Worm (Caenorhabditis elegans) whole organism, young adult: ENCODE results near the gene C52E4.12.

Experiments
- B0035.1 ChIP-seq: sonication (generic microtip); optimal IDR thresholded peaks from 2 replicates; lab custom pipeline; 2016; ENCODE audit warnings: missing genetic modification characterization, mild to moderate bottlenecking, missing compliant biosample characterization, missing genotype, missing genetic modification reagents
- C17E4.6 ChIP-seq: fragments of 200-800 bp; sonication (Bioruptor generic); IDR thresholded peaks from 2 replicates; pipeline ENCODE4 v1.3.6; 2022; ENCODE audit warnings: missing genetic modification reagents, missing genetic modification characterization, missing compliant biosample characterization
- F33H1.4 ChIP-seq: fragments of 200-800 bp; sonication (Bioruptor generic); IDR thresholded peaks from 2 replicates; pipeline ENCODE4 v1.3.6; 2022; ENCODE audit warnings: missing genetic modification reagents, missing genetic modification characterization, missing compliant biosample characterization
- F37B4.10 ChIP-seq: fragments of 200-800 bp; sonication (Bioruptor generic); IDR thresholded peaks from 2 replicates; pipeline ENCODE4 v1.3.6; 2022; ENCODE audit warnings: missing genetic modification characterization, missing compliant biosample characterization
- F39B2.1 ChIP-seq: fragments of 200-800 bp; sonication (Bioruptor generic); IDR thresholded peaks from 2 replicates; pipeline ENCODE4 v1.3.6; 2022; ENCODE audit warnings: missing genetic modification reagents, missing genetic modification characterization, missing compliant biosample characterization
- F52B5.7 ChIP-seq: sonication (generic microtip); optimal IDR thresholded peaks from 2 replicates; lab custom pipeline; 2016; ENCODE audit warnings: mild to moderate bottlenecking, missing genetic modification characterization, missing compliant biosample characterization
- F55B11.4 ChIP-seq: sonication (generic microtip); optimal IDR thresholded peaks from 2 replicates; lab custom pipeline; 2016; ENCODE audit warnings: missing compliant biosample characterization, missing genetic modification characterization, borderline replicate concordance; ENCODE audit not compliant: insufficient read depth
- F57A8.1 ChIP-seq: fragments of 200-800 bp; sonication (Bioruptor generic); optimal IDR thresholded peaks from 2 replicates; lab custom pipeline; 2018; ENCODE audit warnings: mild to moderate bottlenecking, missing genetic modification characterization, moderate library complexity, missing compliant biosample characterization
- T07F8.4 ChIP-seq: sonication (generic microtip); optimal IDR thresholded peaks from 2 replicates; lab custom pipeline; 2016; ENCODE audit warnings: mild to moderate bottlenecking, missing genetic modification characterization, moderate library complexity, missing compliant biosample characterization
- Y67H2A.10 ChIP-seq: fragments of 200-800 bp; sonication (Bioruptor generic); conservative IDR thresholded peaks from 2 replicates; pipeline ENCODE4 v1.3.6; 2022; ENCODE audit warnings: missing genetic modification reagents, missing genetic modification characterization, missing compliant biosample characterization
- Y79H2A.3 ChIP-seq: fragments of 200-800 bp; sonication (Bioruptor generic); conservative IDR thresholded peaks from 2 replicates; pipeline ENCODE4 v1.3.6; 2022; ENCODE audit warnings: missing genetic modification reagents, missing genetic modification characterization, missing compliant biosample characterization
- ZK185.1 ChIP-seq: sonication (generic microtip); optimal IDR thresholded peaks from 2 replicates; lab custom pipeline; 2016; ENCODE audit warnings: mild to moderate bottlenecking, missing genetic modification characterization, missing compliant biosample characterization; ENCODE audit not compliant: poor library complexity, severe bottlenecking
- aptf-2 ChIP-seq: fragments of 200-800 bp; sonication (Bioruptor generic); conservative IDR thresholded peaks from 2 replicates; pipeline ENCODE4 v1.3.6; 2022; ENCODE audit warnings: missing genetic modification reagents, missing genetic modification characterization, missing compliant biosample characterization
- athp-1 ChIP-seq: sonication (generic microtip); optimal IDR thresholded peaks from 2 replicates; lab custom pipeline; 2017; ENCODE audit warnings: mild to moderate bottlenecking, missing genetic modification characterization, missing compliant biosample characterization
- attf-3 ChIP-seq: fragments of 200-800 bp; sonication (Bioruptor generic); conservative IDR thresholded peaks from 2 replicates; pipeline ENCODE4 v1.3.6; 2022; ENCODE audit warnings: missing genetic modification reagents, missing genetic modification characterization, missing compliant biosample characterization
- ccch-3 ChIP-seq: fragments of 200-800 bp; sonication (Bioruptor generic); optimal IDR thresholded peaks from 2 replicates; lab custom pipeline; 2018; ENCODE audit warnings: mild to moderate bottlenecking, missing genetic modification characterization, missing compliant biosample characterization
- cebp-1 ChIP-seq, 2 experiments: fragments of 200-800 bp in 1 of 2; sonication (Bioruptor generic) in 1 of 2; sonication (generic microtip) in 1 of 2; IDR thresholded peaks in 1 of 2; optimal IDR thresholded peaks in 1 of 2; 2 replicates each; pipeline versions ENCODE4 v1.3.6 to Lab custom; 2017 to 2022; ENCODE audit warnings: missing compliant biosample characterization in 2 of 2, missing genetic modification characterization in 2 of 2, mild to moderate bottlenecking in 1 of 2, missing genetic modification reagents in 1 of 2, moderate library complexity in 1 of 2
- ceh-100 ChIP-seq: fragments of 200-800 bp; sonication (Bioruptor generic); IDR thresholded peaks from 2 replicates; pipeline ENCODE4 v1.3.6; 2022; ENCODE audit warnings: missing genetic modification reagents, missing genetic modification characterization, missing compliant biosample characterization
- ceh-27 ChIP-seq: fragments of 200-800 bp; sonication (Bioruptor generic); optimal IDR thresholded peaks from 2 replicates; lab custom pipeline; 2018; ENCODE audit warnings: mild to moderate bottlenecking, missing genetic modification characterization, moderate library complexity, missing compliant biosample characterization
- dox-1 ChIP-seq: fragments of 200-800 bp; sonication (Bioruptor generic); IDR thresholded peaks from 2 replicates; pipeline ENCODE4 v1.3.6; 2022; ENCODE audit warnings: missing genetic modification reagents, missing genetic modification characterization, missing compliant biosample characterization
- dpff-1 ChIP-seq: sonication (generic microtip); optimal IDR thresholded peaks from 2 replicates; lab custom pipeline; 2017; ENCODE audit warnings: mild to moderate bottlenecking, missing genetic modification characterization, missing compliant biosample characterization
- dpl-1 ChIP-seq: fragments of 150-350 bp; optimal IDR thresholded peaks from 2 replicates; lab custom pipeline; 2014; ENCODE audit warnings: missing biosample characterization, missing genetic modification reagents, missing genetic modification characterization
- egl-44 ChIP-seq: fragments of 200-800 bp; sonication (Bioruptor generic); IDR thresholded peaks from 2 replicates; pipeline ENCODE4 v1.3.6; 2022; ENCODE audit warnings: missing genetic modification reagents, missing genetic modification characterization, missing compliant biosample characterization
- egrh-3 ChIP-seq: fragments of 200-800 bp; sonication (Bioruptor generic); IDR thresholded peaks from 2 replicates; pipeline ENCODE4 v1.3.6; 2022; ENCODE audit warnings: missing genetic modification reagents, missing genetic modification characterization, missing compliant biosample characterization
- fkh-3 ChIP-seq: sonication (generic microtip); optimal IDR thresholded peaks from 2 replicates; lab custom pipeline; 2016; ENCODE audit warnings: mild to moderate bottlenecking, missing genetic modification characterization, missing compliant biosample characterization
- gei-17 ChIP-seq: fragments of 200-800 bp; sonication (Bioruptor generic); optimal IDR thresholded peaks from 2 replicates; lab custom pipeline; 2018; ENCODE audit warnings: mild to moderate bottlenecking, missing genetic modification characterization, missing compliant biosample characterization
- him-1 ChIP-seq: sonication (generic microtip); optimal IDR thresholded peaks from 2 replicates; lab custom pipeline; 2016; ENCODE audit warnings: missing genotype, missing genetic modification reagents, missing genetic modification characterization, missing compliant biosample characterization
- madf-8 ChIP-seq: fragments of 200-800 bp; sonication (Bioruptor generic); conservative IDR thresholded peaks from 2 replicates; pipeline ENCODE4 v1.3.6; 2022; ENCODE audit warnings: missing genetic modification reagents, missing genetic modification characterization, missing compliant biosample characterization
- mxl-1 ChIP-seq: sonication (generic microtip); optimal IDR thresholded peaks from 2 replicates; lab custom pipeline; 2016; ENCODE audit warnings: missing genetic modification characterization, missing compliant biosample characterization
- nfyb-1 ChIP-seq: fragments of 200-800 bp; sonication (Bioruptor generic); IDR thresholded peaks from 2 replicates; pipeline ENCODE4 v1.3.6; 2022; ENCODE audit warnings: missing genetic modification reagents, missing genetic modification characterization, missing compliant biosample characterization
- nhr-120 ChIP-seq: fragments of 200-800 bp; sonication (Bioruptor generic); IDR thresholded peaks from 2 replicates; pipeline ENCODE4 v1.3.6; 2022; ENCODE audit warnings: missing genetic modification characterization, missing compliant biosample characterization
- nhr-27 ChIP-seq: fragments of 200-800 bp; sonication (Bioruptor generic); optimal IDR thresholded peaks from 2 replicates; lab custom pipeline; 2018; ENCODE audit warnings: mild to moderate bottlenecking, missing genetic modification characterization, moderate library complexity, missing compliant biosample characterization
- pbrm-1 ChIP-seq: fragments of 200-800 bp; sonication (Bioruptor generic); IDR thresholded peaks from 2 replicates; pipeline ENCODE4 v1.3.6; 2022; ENCODE audit warnings: missing genetic modification reagents, missing genetic modification characterization, missing compliant biosample characterization
- rcor-1 ChIP-seq: fragments of 200-800 bp; sonication (Bioruptor generic); IDR thresholded peaks from 2 replicates; pipeline ENCODE4 v1.3.6; 2022; ENCODE audit warnings: missing genetic modification reagents, missing genetic modification characterization, missing compliant biosample characterization
- rec-8 ChIP-seq, 2 experiments: sonication (generic microtip); optimal IDR thresholded peaks; 2 replicates each; lab custom pipeline; 2016; ENCODE audit warnings: mild to moderate bottlenecking in 2 of 2, missing genetic modification characterization in 2 of 2, missing genetic modification reagents in 2 of 2, missing genotype in 2 of 2, missing biosample characterization in 1 of 2, missing compliant biosample characterization in 1 of 2, moderate library complexity in 1 of 2
- repo-1 ChIP-seq: sonication (generic microtip); optimal IDR thresholded peaks from 2 replicates; lab custom pipeline; 2017; ENCODE audit warnings: mild to moderate bottlenecking, missing genetic modification characterization, missing compliant biosample characterization
- snpc-1.1 ChIP-seq: sonication (generic microtip); optimal IDR thresholded peaks from 2 replicates; lab custom pipeline; 2017; ENCODE audit warnings: missing genetic modification characterization, mild to moderate bottlenecking, missing compliant biosample characterization, antibody characterized with exemption, moderate library complexity, missing genotype, missing genetic modification reagents; ENCODE audit not compliant: insufficient read depth
- snpc-4 ChIP-seq, 5 experiments: fragments of 150-350 bp in 1 of 5; sonication (generic microtip) in 4 of 5; optimal IDR thresholded peaks; 2 replicates each; lab custom pipeline; 2014 to 2018; ENCODE audit warnings: missing genetic modification characterization in 5 of 5, missing biosample characterization in 3 of 5, antibody characterized with exemption in 2 of 5, mild to moderate bottlenecking in 2 of 5, missing compliant biosample characterization in 2 of 5, missing genotype in 2 of 5, moderate library complexity in 2 of 5, missing genetic modification reagents in 1 of 5
- tbx-9 ChIP-seq: sonication (generic microtip); optimal IDR thresholded peaks from 2 replicates; lab custom pipeline; 2016; ENCODE audit warnings: borderline replicate concordance, missing genetic modification characterization, inconsistent platforms, missing compliant biosample characterization
- zim-3 ChIP-seq: sonication (generic microtip); optimal IDR thresholded peaks from 2 replicates; lab custom pipeline; 2017; ENCODE audit warnings: mild to moderate bottlenecking, missing genetic modification characterization, moderate library complexity, missing compliant biosample characterization
- ztf-26 ChIP-seq: sonication (generic microtip); optimal IDR thresholded peaks from 2 replicates; lab custom pipeline; 2017; ENCODE audit warnings: missing genetic modification characterization, missing compliant biosample characterization

Gene C52E4.12

ce11 chrV:11951227-11951626, 44.7 kb upstream of the C52E4.12 start:
- no peak for TF ChIP-seq ceh-100
- no peak for TF ChIP-seq cebp-1 (GFP tag; IDR thresholded peaks at IDR 0.05; lab: Robert Waterston, UW)
- no peak for TF ChIP-seq cebp-1 (tag; optimal IDR thresholded peaks at IDR 0.05; lab: Kevin White, UChicago)
- TF ChIP-seq athp-1: no peak
- TF ChIP-seq F52B5.7 (tag; lab: Kevin White, UChicago): no peak
- TF ChIP-seq mxl-1 (tag; lab: Kevin White, UChicago): no peak
- no peak for TF ChIP-seq him-1 (tag; lab: Kevin White, UChicago)
- no peak for TF ChIP-seq pbrm-1 (GFP tag; lab: Robert Waterston, UW)
- no peak for TF ChIP-seq egrh-3
- TF ChIP-seq, all 124 proteins: peak for 0

- TF ChIP-seq F33H1.4 (GFP tag; lab: Robert Waterston, UW) (no peak), repo-1 (no peak), nhr-120 (GFP tag; lab: Robert Waterston, UW) (no peak), zim-3 (tag; lab: Kevin White, UChicago) (no peak), C17E4.6 (GFP tag; lab: Robert Waterston, UW) (no peak), attf-3 (no peak), gei-17 (GFP tag; lab: Kevin White, UChicago) (no peak), nfyb-1 (GFP tag; lab: Robert Waterston, UW) (no peak), ceh-27 (GFP tag; lab: Kevin White, UChicago) (no peak), rec-8 (tag; optimal IDR thresholded peaks at IDR 0.05; lab: Kevin White, UChicago) (no peak), ztf-26 (tag; lab: Kevin White, UChicago) (no peak), T07F8.4 (no peak), dox-1 (no peak), fkh-3 (no peak), Y79H2A.3 (GFP tag; lab: Robert Waterston, UW) (no peak), snpc-4 (GFP tag; optimal IDR thresholded peaks at IDR 0.05; lab: Kevin White, UChicago) (no peak), snpc-4 (tag; optimal IDR thresholded peaks at IDR 0.05; lab: Kevin White, UChicago) (no peak), tbx-9 (tag; lab: Kevin White, UChicago) (no peak), aptf-2 (GFP tag; lab: Robert Waterston, UW) (no peak), him-1 (tag; lab: Kevin White, UChicago) (no peak), F57A8.1 (GFP tag; lab: Kevin White, UChicago) (no peak)
Observed at ce11 chrV:11952854-11953447, 43.0 kb upstream of the C52E4.12 start.

- TF ChIP-seq nhr-27 (tag; lab: Kevin White, UChicago) (no peak), snpc-1.1 (tag; lab: Kevin White, UChicago) (no peak), nfyb-1 (GFP tag; lab: Robert Waterston, UW) (no peak), F37B4.10 (GFP tag; lab: Robert Waterston, UW) (no peak), B0035.1 (tag; lab: Kevin White, UChicago) (no peak), madf-8 (GFP tag; lab: Robert Waterston, UW) (no peak)
Observed at ce11 chrV:11953621-11954020, 42.3 kb upstream of the C52E4.12 start.

ce11 chrV:11955617-11956016, 40.3 kb upstream of the C52E4.12 start:
- TF ChIP-seq rcor-1 (GFP tag; lab: Robert Waterston, UW) (no peak), F52B5.7 (tag; lab: Kevin White, UChicago) (no peak), dpl-1 (GFP tag; lab: Kevin White, UChicago) (no peak), ZK185.1 (no peak), F39B2.1 (GFP tag; lab: Robert Waterston, UW) (no peak), F55B11.4 (tag; lab: Kevin White, UChicago) (no peak), egrh-3 (no peak), ccch-3 (GFP tag; lab: Kevin White, UChicago) (no peak), Y67H2A.10 (GFP tag; lab: Robert Waterston, UW) (no peak), dpff-1 (tag; lab: Kevin White, UChicago) (no peak), egl-44 (GFP tag; lab: Robert Waterston, UW) (no peak)
- TF ChIP-seq, all 124 proteins: peak for 0
